Worm (Caenorhabditis elegans) whole organism, early embryonic: ENCODE data around the gene F17E9.18.
"Not testable (repeated sequence)": the region's sequence is repeated elsewhere in the genome, so short reads cannot be mapped to it uniquely, and the experiment has no call there.

Experiments used
- B0310.2 ChIP-seq: sonication (generic microtip); optimal IDR thresholded peaks from 2 replicates; lab custom pipeline; 2016; ENCODE audit warnings: mild to moderate bottlenecking, missing genetic modification characterization, missing compliant biosample characterization
- F13C5.2 ChIP-seq: sonication (generic microtip); optimal IDR thresholded peaks from 2 replicates; lab custom pipeline; 2017; ENCODE audit warnings: mild to moderate bottlenecking, missing genetic modification characterization, inconsistent platforms, missing compliant biosample characterization
- aly-1 ChIP-seq: sonication (generic microtip); optimal IDR thresholded peaks from 2 replicates; lab custom pipeline; 2016; ENCODE audit warnings: missing genetic modification characterization, missing compliant biosample characterization
- ama-1 ChIP-seq: fragments of 150-350 bp; optimal IDR thresholded peaks from 2 replicates; lab custom pipeline; 2014
- ceh-13 ChIP-seq: fragments of 200-800 bp; sonication (Bioruptor generic); optimal IDR thresholded peaks from 2 replicates; lab custom pipeline; 2018; ENCODE audit warnings: mild to moderate bottlenecking, missing genetic modification characterization, missing compliant biosample characterization
- ceh-36 ChIP-seq: sonication (generic microtip); optimal IDR thresholded peaks from 2 replicates; lab custom pipeline; 2016; ENCODE audit warnings: missing genetic modification characterization, inconsistent platforms, missing compliant biosample characterization
- ets-7 ChIP-seq: sonication (generic microtip); optimal IDR thresholded peaks from 2 replicates; lab custom pipeline; 2016; ENCODE audit warnings: missing genotype, missing genetic modification characterization, missing compliant biosample characterization
- flt-1 ChIP-seq: fragments of 200-800 bp; sonication (Bioruptor generic); IDR thresholded peaks from 2 replicates; pipeline ENCODE4 v1.3.6; 2022; ENCODE audit warnings: missing genetic modification characterization, missing compliant biosample characterization
- hmbx-1 ChIP-seq: sonication (generic microtip); optimal IDR thresholded peaks from 2 replicates; lab custom pipeline; 2016; ENCODE audit warnings: mild to moderate bottlenecking, missing genetic modification characterization, missing compliant biosample characterization
- hmg-4 ChIP-seq: fragments of 200-800 bp; sonication (Bioruptor generic); optimal IDR thresholded peaks from 2 replicates; lab custom pipeline; 2018; ENCODE audit warnings: mild to moderate bottlenecking, missing genetic modification characterization, missing compliant biosample characterization
- hnd-1 ChIP-seq: sonication (generic microtip); optimal IDR thresholded peaks from 2 replicates; lab custom pipeline; 2016; ENCODE audit warnings: missing genetic modification characterization, missing compliant biosample characterization
- pes-1 ChIP-seq: fragments of 200-800 bp; sonication (Bioruptor generic); IDR thresholded peaks from 2 replicates; pipeline ENCODE4 v1.3.6; 2022; ENCODE audit warnings: missing genetic modification reagents, missing genetic modification characterization, missing compliant biosample characterization
- scrt-1 ChIP-seq: fragments of 200-800 bp; sonication (Bioruptor generic); IDR thresholded peaks from 2 replicates; pipeline ENCODE4 v1.3.6; 2022; ENCODE audit warnings: missing genetic modification characterization, missing compliant biosample characterization
- sea-1 ChIP-seq: fragments of 200-800 bp; sonication (Bioruptor generic); conservative IDR thresholded peaks from 2 replicates; pipeline ENCODE4 v1.3.6; 2022; ENCODE audit warnings: missing genetic modification characterization, missing compliant biosample characterization
- tbx-11 ChIP-seq: fragments of 200-800 bp; sonication (Bioruptor generic); IDR thresholded peaks from 2 replicates; pipeline ENCODE4 v1.3.6; 2022; ENCODE audit warnings: missing genetic modification characterization, missing compliant biosample characterization
- tbx-37 ChIP-seq: fragments of 200-800 bp; sonication (Bioruptor generic); conservative IDR thresholded peaks from 2 replicates; pipeline ENCODE4 v1.3.6; 2022; ENCODE audit warnings: missing genetic modification reagents, missing genetic modification characterization, missing compliant biosample characterization
- tra-4 ChIP-seq: sonication (generic microtip); optimal IDR thresholded peaks from 2 replicates; lab custom pipeline; 2017; ENCODE audit warnings: missing genetic modification characterization, missing compliant biosample characterization

Gene F17E9.18

ce11 chrIV:8355592-8355991 lies 8.6 kb upstream of the F17E9.18 start, which contains the start of the genes F17E9.2 and col-116:
F17E9.2 (plus strand) TSS chrIV:8355892.
col-116 (plus strand) TSS chrIV:8355906.
- no peak for TF ChIP-seq hmg-4
- no peak for TF ChIP-seq B0310.2 (tag; lab: Kevin White, UChicago)
- no peak for TF ChIP-seq ets-7 (tag; lab: Kevin White, UChicago)
- no peak for TF ChIP-seq scrt-1 (GFP tag; lab: Robert Waterston, UW)
- no peak for TF ChIP-seq tra-4 (tag; lab: Kevin White, UChicago)
- TF ChIP-seq hmbx-1 (tag; lab: Kevin White, UChicago): no peak
- no peak for TF ChIP-seq ceh-13
- TF ChIP-seq tbx-37 (GFP tag; lab: Robert Waterston, UW): no peak
- no peak for TF ChIP-seq sea-1 (GFP tag; lab: Robert Waterston, UW)
- TF ChIP-seq pes-1: no peak
- TF ChIP-seq flt-1: no peak
- no peak for TF ChIP-seq ceh-36

- TF ChIP-seq tra-4 (tag; lab: Kevin White, UChicago) (no peak), F13C5.2 (tag; lab: Kevin White, UChicago) (no peak), ets-7 (tag; lab: Kevin White, UChicago) (no peak), tbx-37 (GFP tag; lab: Robert Waterston, UW) (no peak), tbx-11 (GFP tag; lab: Robert Waterston, UW) (no peak), hnd-1 (tag; lab: Kevin White, UChicago) (no peak), pes-1 (no peak), ceh-13 (no peak), aly-1 (no peak), sea-1 (GFP tag; lab: Robert Waterston, UW) (no peak), ama-1 (lab: Kevin White, UChicago) (no peak), flt-1 (no peak)
Observed at ce11 chrIV:8354572-8354971, 7.6 kb upstream of the F17E9.18 start, which contains the start of gene F17E9.3. F17E9.3 (plus strand) TSS chrIV:8354872.

ce11 chrIV:8352036-8352435 lies 5.1 kb upstream of the F17E9.18 start, which contains the start of gene F17E9.16:
F17E9.16 (plus strand) TSS chrIV:8352336.
- TF ChIP-seq hmbx-1 (tag; lab: Kevin White, UChicago); tra-4 (tag; lab: Kevin White, UChicago); tbx-11 (GFP tag; lab: Robert Waterston, UW): not testable (repeated sequence)

ce11 chrIV:8348073-8348472 lies 1.1 kb upstream of the F17E9.18 start, which contains the start of gene F17E9.4:
F17E9.4 (plus strand) TSS chrIV:8348373.
- TF ChIP-seq ama-1 (lab: Kevin White, UChicago) (no peak), B0310.2 (tag; lab: Kevin White, UChicago) (no peak), tbx-11 (GFP tag; lab: Robert Waterston, UW) (no peak), sea-1 (GFP tag; lab: Robert Waterston, UW) (no peak), ets-7 (tag; lab: Kevin White, UChicago) (no peak), hmbx-1 (tag; lab: Kevin White, UChicago) (no peak), tbx-37 (GFP tag; lab: Robert Waterston, UW) (no peak), scrt-1 (GFP tag; lab: Robert Waterston, UW) (no peak), tra-4 (tag; lab: Kevin White, UChicago) (no peak), pes-1 (no peak)

ce11 chrIV:8345518-8345917 lies 1.4 kb downstream of the F17E9.18 start, which contains the start of gene F17E9.5:
F17E9.5 (plus strand) TSS chrIV:8345818.
- TF ChIP-seq ceh-13: no peak
- TF ChIP-seq hmg-4: no peak
- no peak for TF ChIP-seq flt-1
- no peak for TF ChIP-seq tbx-37 (GFP tag; lab: Robert Waterston, UW)
- no peak for TF ChIP-seq aly-1
- TF ChIP-seq pes-1: no peak
- no peak for TF ChIP-seq hmbx-1 (tag; lab: Kevin White, UChicago)
- TF ChIP-seq tra-4 (tag; lab: Kevin White, UChicago): no peak
- TF ChIP-seq scrt-1 (GFP tag; lab: Robert Waterston, UW): no peak
- TF ChIP-seq sea-1 (GFP tag; lab: Robert Waterston, UW): no peak
- no peak for TF ChIP-seq F13C5.2 (tag; lab: Kevin White, UChicago)
- no peak for TF ChIP-seq tbx-11 (GFP tag; lab: Robert Waterston, UW)
- TF ChIP-seq B0310.2 (tag; lab: Kevin White, UChicago): no peak
- no peak for TF ChIP-seq ceh-36
- TF ChIP-seq ets-7 (tag; lab: Kevin White, UChicago): no peak
- TF ChIP-seq ama-1 (lab: Kevin White, UChicago): no peak
- TF ChIP-seq hnd-1 (tag; lab: Kevin White, UChicago): no peak

ce11 chrIV:8342385-8342784 lies 4.6 kb downstream of the F17E9.18 start, which contains the start of gene lgc-5:
lgc-5 (plus strand) TSS chrIV:8342685.
- TF ChIP-seq tra-4 (tag; lab: Kevin White, UChicago) (no peak), flt-1 (no peak), aly-1 (no peak), ceh-13 (no peak), hnd-1 (tag; lab: Kevin White, UChicago) (no peak), sea-1 (GFP tag; lab: Robert Waterston, UW) (no peak), ets-7 (tag; lab: Kevin White, UChicago) (no peak), scrt-1 (GFP tag; lab: Robert Waterston, UW) (no peak), pes-1 (no peak), B0310.2 (tag; lab: Kevin White, UChicago) (no peak), hmbx-1 (tag; lab: Kevin White, UChicago) (no peak)

- TF ChIP-seq F13C5.2 (tag; lab: Kevin White, UChicago) (no peak), ama-1 (lab: Kevin White, UChicago) (no peak), ceh-36 (no peak), hmg-4 (no peak), scrt-1 (GFP tag; lab: Robert Waterston, UW) (no peak), ceh-13 (no peak), ets-7 (tag; lab: Kevin White, UChicago) (no peak), B0310.2 (tag; lab: Kevin White, UChicago) (no peak), pes-1 (no peak), flt-1 (no peak), tbx-37 (GFP tag; lab: Robert Waterston, UW) (no peak)
Observed at ce11 chrIV:8339636-8340035, 7.3 kb downstream of the F17E9.18 start, which contains the start of gene lgc-6. lgc-6 (plus strand) TSS chrIV:8339936.
